Worm (Caenorhabditis elegans): ENCODE data around the gene sdz-35.

DNA sequence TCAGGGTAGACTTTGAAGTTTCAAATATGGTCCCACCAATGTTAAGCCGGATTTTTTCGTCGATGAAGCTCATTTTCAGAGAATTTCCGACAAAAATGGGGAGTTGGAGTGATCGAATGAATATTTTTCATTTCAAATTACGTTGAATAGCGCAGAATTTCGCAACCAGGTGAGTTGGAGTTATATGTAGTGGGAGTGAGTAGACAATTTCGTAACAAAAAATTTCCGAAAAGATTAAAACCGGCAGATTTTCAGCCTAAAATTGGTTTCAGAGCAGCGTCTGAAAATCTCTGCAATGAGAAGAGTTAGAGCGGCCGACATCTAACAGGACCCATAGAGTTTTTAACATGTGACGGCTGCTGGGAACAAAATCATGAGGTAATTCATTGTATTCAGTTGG lies at the start of gene sdz-35:
- TF ChIP-seq ama-1 (optimal IDR thresholded peaks at IDR 0.05), result no peak
- TF ChIP-seq aly-1 (tag; optimal IDR thresholded peaks at IDR 0.05), result no peak
- TF ChIP-seq scrt-1 (GFP tag; IDR thresholded peaks at IDR 0.05), result no peak
- TF ChIP-seq tbx-37 (GFP tag; conservative IDR thresholded peaks at IDR 0.05), result no peak
- TF ChIP-seq flt-1 (GFP tag; IDR thresholded peaks at IDR 0.05), result no peak
- TF ChIP-seq ceh-36 (tag; optimal IDR thresholded peaks at IDR 0.05), result no peak
- TF ChIP-seq F13C5.2 (tag; optimal IDR thresholded peaks at IDR 0.05), result no peak
- TF ChIP-seq ceh-13 (GFP tag; optimal IDR thresholded peaks at IDR 0.05), result no peak
- TF ChIP-seq B0310.2 (tag; optimal IDR thresholded peaks at IDR 0.05), result no peak
- no peak for TF ChIP-seq hmbx-1 (tag; optimal IDR thresholded peaks at IDR 0.05)
